Fruit fly (Drosophila melanogaster): Measurements from ENCODE around the gene CG8176.

CG8176 gene

dm6 chr3R:9504355-9504754 lies 11.5 kb upstream of the CG8176 start, which contains the start of gene CG8149:
TSS of gene CG8149 (plus strand) at chr3R:9504656.
- peak; percentile 75 for TF ChIP-seq fru (GFP tag; optimal IDR thresholded peaks at IDR 0.05)
- peak; percentile 36 for TF ChIP-seq Hr83 (GFP tag; optimal IDR thresholded peaks at IDR 0.05; ENCODE audit: poor library complexity, severe bottlenecking)
- no peak for TF ChIP-seq br (GFP tag; optimal IDR thresholded peaks at IDR 0.05)
- peak; percentile 18 for TF ChIP-seq Hnf4 (GFP tag; optimal IDR thresholded peaks at IDR 0.05)
- TF ChIP-seq Dif (GFP tag; optimal IDR thresholded peaks at IDR 0.05; ENCODE audit: partially characterized antibody): peak; percentile 29
- no peak for TF ChIP-seq CG9705 (GFP tag; optimal IDR thresholded peaks at IDR 0.05)
- no peak for TF ChIP-seq foxo (GFP tag; optimal IDR thresholded peaks at IDR 0.05)
- no peak for TF ChIP-seq dl (GFP tag; optimal IDR thresholded peaks at IDR 0.05; ENCODE audit: insufficient read depth in 1 of 2, partially characterized antibody in 2 of 2)
- peak; percentile 30 for TF ChIP-seq woc (GFP tag; optimal IDR thresholded peaks at IDR 0.05)
- peak; percentile 8 for TF ChIP-seq Sp1 (GFP tag; optimal IDR thresholded peaks at IDR 0.05)
- TF ChIP-seq h (GFP tag; optimal IDR thresholded peaks at IDR 0.05): peak; percentile 51
- peak; percentile 71 for TF ChIP-seq tai (GFP tag; optimal IDR thresholded peaks at IDR 0.05)
- TF ChIP-seq brk (GFP tag; optimal IDR thresholded peaks at IDR 0.05): peak; percentile 4
- peak; percentile 77 for TF ChIP-seq Jra (GFP tag; optimal IDR thresholded peaks at IDR 0.05)
- TF ChIP-seq psq (GFP tag; optimal IDR thresholded peaks at IDR 0.05): peak; percentile 14
- TF ChIP-seq GATAd (GFP tag; optimal IDR thresholded peaks at IDR 0.05): no peak
- peak; percentile 9 for TF ChIP-seq OdsH (GFP tag; optimal IDR thresholded peaks at IDR 0.05)
- TF ChIP-seq Rel (GFP tag; optimal IDR thresholded peaks at IDR 0.05): no peak
- peak; percentile 24 for TF ChIP-seq Rel (tag; optimal IDR thresholded peaks at IDR 0.05)

- TF ChIP-seq woc (GFP tag; optimal IDR thresholded peaks at IDR 0.05) (peak; percentile 18), foxo (GFP tag; optimal IDR thresholded peaks at IDR 0.05) (no peak), Rel (GFP tag; optimal IDR thresholded peaks at IDR 0.05) (no peak), Rel (tag; optimal IDR thresholded peaks at IDR 0.05) (peak; percentile 41), usp (GFP tag; optimal IDR thresholded peaks at IDR 0.05) (no peak), CG9705 (GFP tag; optimal IDR thresholded peaks at IDR 0.05) (no peak), pan (optimal IDR thresholded peaks at IDR 0.05) (no peak), sv (GFP tag; optimal IDR thresholded peaks at IDR 0.05) (no peak), fru (GFP tag; optimal IDR thresholded peaks at IDR 0.05) (no peak), dmrt93B (GFP tag; optimal IDR thresholded peaks at IDR 0.05) (no peak), Dif (GFP tag; optimal IDR thresholded peaks at IDR 0.05; ENCODE audit: partially characterized antibody) (peak; percentile 24), ey (GFP tag; optimal IDR thresholded peaks at IDR 0.05) (no peak), CrebA (GFP tag; optimal IDR thresholded peaks at IDR 0.05; ENCODE audit: borderline replicate concordance) (no peak), CG32264 (GFP tag; optimal IDR thresholded peaks at IDR 0.05) (no peak), dl (GFP tag; optimal IDR thresholded peaks at IDR 0.05; ENCODE audit: insufficient read depth in 1 of 2, partially characterized antibody in 2 of 2) (no peak), Abd-B (GFP tag; optimal IDR thresholded peaks at IDR 0.05) (no peak), sage (GFP tag; optimal IDR thresholded peaks at IDR 0.05) (peak; percentile 59), dsf (GFP tag; optimal IDR thresholded peaks at IDR 0.05; ENCODE audit: borderline replicate concordance) (peak; percentile 15), Sp1 (GFP tag; optimal IDR thresholded peaks at IDR 0.05) (peak; percentile 3), psq (GFP tag; optimal IDR thresholded peaks at IDR 0.05) (no peak), Hnf4 (GFP tag; optimal IDR thresholded peaks at IDR 0.05) (peak; percentile 57), brk (GFP tag; optimal IDR thresholded peaks at IDR 0.05) (peak; percentile 83), OdsH (GFP tag; optimal IDR thresholded peaks at IDR 0.05) (no peak), rgr (GFP tag; optimal IDR thresholded peaks at IDR 0.05) (peak; percentile 65), N (GFP tag; optimal IDR thresholded peaks at IDR 0.05) (no peak), Mio (GFP tag; optimal IDR thresholded peaks at IDR 0.05) (no peak), Jra (GFP tag; optimal IDR thresholded peaks at IDR 0.05) (peak; percentile 49), Vsx2 (GFP tag; optimal IDR thresholded peaks at IDR 0.05; ENCODE audit: partially characterized antibody) (no peak), Myc (optimal IDR thresholded peaks at IDR 0.05) (peak; percentile 79), Hr83 (GFP tag; optimal IDR thresholded peaks at IDR 0.05; ENCODE audit: poor library complexity, severe bottlenecking) (peak; percentile 79), lola (GFP tag; optimal IDR thresholded peaks at IDR 0.05) (no peak), Hr78 (GFP tag; optimal IDR thresholded peaks at IDR 0.05) (no peak), br (GFP tag; optimal IDR thresholded peaks at IDR 0.05) (no peak), jim (GFP tag; optimal IDR thresholded peaks at IDR 0.05) (no peak), Dfd (GFP tag; optimal IDR thresholded peaks at IDR 0.05) (no peak), h (GFP tag; optimal IDR thresholded peaks at IDR 0.05) (peak; percentile 17), tai (GFP tag; optimal IDR thresholded peaks at IDR 0.05) (peak; percentile 81), GATAd (GFP tag; optimal IDR thresholded peaks at IDR 0.05) (no peak), HLH106 (tag; optimal IDR thresholded peaks at IDR 0.05) (no peak)
These were observed 5.7 kb upstream of the CG8176 start, which contains the start of gene rump for dm6 chr3R:9510070-9510518. TSS of gene rump (minus strand) at chr3R:9510324.
